Worm (Caenorhabditis elegans): ENCODE results near the gene gipc-2.

Gene gipc-2

DNA sequence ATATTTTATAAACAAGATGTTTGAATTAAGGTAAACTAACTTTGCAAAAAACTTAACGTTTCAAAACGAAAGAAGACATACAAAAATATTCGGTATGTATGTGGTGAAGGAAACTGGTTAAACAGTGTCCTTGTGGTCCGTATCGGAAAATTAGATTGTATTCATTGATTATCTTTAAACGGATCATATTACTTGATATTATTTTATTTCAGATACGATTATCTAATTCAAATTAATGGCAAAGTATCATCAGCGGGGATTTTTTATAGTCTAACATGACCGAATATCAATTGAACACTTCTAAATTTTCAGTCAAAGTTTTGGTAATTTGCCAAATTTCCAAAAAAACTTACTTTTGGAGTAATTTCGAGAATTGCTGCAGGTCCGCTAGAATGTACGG, 20.7 kb downstream of the gipc-2 start, which contains the start of gene C47E12.13:
C47E12.13 (minus strand) TSS at position 101 of the 400 bp plus-strand sequence.
- TF ChIP-seq him-1 (tag; optimal IDR thresholded peaks at IDR 0.05) (no peak), W03F9.2 (tag; optimal IDR thresholded peaks at IDR 0.05) (no peak), dao-5 (tag; optimal IDR thresholded peaks at IDR 0.05) (no peak)

DNA sequence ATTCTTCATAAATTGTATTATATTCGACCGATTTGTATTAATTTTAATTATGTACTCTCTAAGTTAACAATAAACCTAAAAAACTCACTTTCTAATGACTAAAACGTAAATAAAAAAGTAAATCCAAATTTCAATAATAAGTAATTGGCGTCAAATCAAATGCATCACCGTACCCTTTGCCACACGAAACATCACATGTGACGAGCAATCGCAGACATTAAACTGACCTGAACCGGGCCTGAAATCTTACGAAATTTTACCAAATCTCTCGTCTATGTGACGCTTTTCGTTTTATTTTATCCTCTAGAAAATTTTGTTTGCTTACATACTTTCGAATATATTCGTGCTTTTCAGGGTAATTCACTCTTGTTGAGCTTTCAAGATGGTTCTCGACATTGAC, 24.1 kb downstream of the gipc-2 start, which contains the start of the genes C47E12.2 and sars-1:
C47E12.2 (minus strand) TSS at position 131 of the 400 bp plus-strand sequence.
sars-1 (plus strand) TSS at position 355 of the 400 bp plus-strand sequence.
- TF ChIP-seq W03F9.2 (tag; optimal IDR thresholded peaks at IDR 0.05) (no peak), him-1 (tag; optimal IDR thresholded peaks at IDR 0.05) (no peak), dao-5 (tag; optimal IDR thresholded peaks at IDR 0.05) (no peak)

DNA sequence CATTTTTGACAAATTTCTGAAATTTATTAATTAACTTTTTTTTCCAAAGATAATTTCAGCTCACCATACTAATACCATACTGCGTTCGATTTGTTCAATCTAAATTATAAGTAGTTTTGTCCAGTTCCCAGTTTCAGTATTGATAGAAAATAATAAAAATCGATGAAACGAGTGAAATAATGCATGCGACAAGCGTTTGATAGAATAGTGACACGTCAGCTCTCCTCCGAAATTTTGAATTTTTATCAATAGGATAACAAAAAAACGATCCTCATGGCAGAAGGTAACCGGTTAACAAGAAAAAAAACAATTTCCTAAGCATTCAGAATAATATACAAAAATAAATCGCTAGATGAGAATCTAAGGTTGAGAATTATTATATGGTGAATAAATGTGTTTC, 25.7 kb downstream of the gipc-2 start, which contains the start of gene C47E12.3:
C47E12.3 (minus strand) TSS at position 101 of the 400 bp plus-strand sequence.
- no peak for TF ChIP-seq him-1 (tag; optimal IDR thresholded peaks at IDR 0.05)

- TF ChIP-seq him-1 (tag; optimal IDR thresholded peaks at IDR 0.05) (no peak), dao-5 (tag; optimal IDR thresholded peaks at IDR 0.05) (no peak), W03F9.2 (tag; optimal IDR thresholded peaks at IDR 0.05) (no peak)
These were observed 28.8 kb downstream of the gipc-2 start, which contains the start of gene pyp-1 for ce11 chrIV:9998487-9999218. Gene pyp-1 (minus strand): TSS chrIV:9998925.

DNA sequence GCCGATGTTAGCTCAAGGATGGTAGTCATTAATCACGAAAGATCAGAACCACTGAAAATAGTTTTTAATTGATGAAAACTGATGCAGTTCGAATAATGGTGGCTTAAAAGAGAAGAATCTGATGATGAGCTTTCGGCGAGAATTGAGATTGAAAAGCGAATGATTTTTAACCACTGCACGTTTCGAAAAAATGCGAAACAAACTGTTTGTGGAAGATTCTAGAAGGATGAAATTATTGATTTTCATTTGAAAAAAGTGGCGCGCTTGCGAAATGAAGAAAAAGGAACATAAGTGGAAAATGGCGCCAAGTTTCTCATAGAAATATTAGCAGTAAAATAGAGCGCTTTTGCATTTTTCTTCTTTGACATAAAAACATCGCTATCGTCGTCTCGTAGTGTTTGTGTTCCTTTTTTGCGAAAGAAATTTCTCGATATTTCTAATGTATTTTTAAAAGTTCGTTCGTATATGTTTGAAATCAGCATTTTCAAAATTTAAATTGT, 32.5 kb downstream of the gipc-2 start, which contains the start of gene uba-1:
uba-1 (minus strand) TSS at position 51 of the 500 bp plus-strand sequence.
- no peak for TF ChIP-seq dao-5 (tag; optimal IDR thresholded peaks at IDR 0.05)
- peak; percentile 34 for TF ChIP-seq W03F9.2 (tag; optimal IDR thresholded peaks at IDR 0.05)

DNA sequence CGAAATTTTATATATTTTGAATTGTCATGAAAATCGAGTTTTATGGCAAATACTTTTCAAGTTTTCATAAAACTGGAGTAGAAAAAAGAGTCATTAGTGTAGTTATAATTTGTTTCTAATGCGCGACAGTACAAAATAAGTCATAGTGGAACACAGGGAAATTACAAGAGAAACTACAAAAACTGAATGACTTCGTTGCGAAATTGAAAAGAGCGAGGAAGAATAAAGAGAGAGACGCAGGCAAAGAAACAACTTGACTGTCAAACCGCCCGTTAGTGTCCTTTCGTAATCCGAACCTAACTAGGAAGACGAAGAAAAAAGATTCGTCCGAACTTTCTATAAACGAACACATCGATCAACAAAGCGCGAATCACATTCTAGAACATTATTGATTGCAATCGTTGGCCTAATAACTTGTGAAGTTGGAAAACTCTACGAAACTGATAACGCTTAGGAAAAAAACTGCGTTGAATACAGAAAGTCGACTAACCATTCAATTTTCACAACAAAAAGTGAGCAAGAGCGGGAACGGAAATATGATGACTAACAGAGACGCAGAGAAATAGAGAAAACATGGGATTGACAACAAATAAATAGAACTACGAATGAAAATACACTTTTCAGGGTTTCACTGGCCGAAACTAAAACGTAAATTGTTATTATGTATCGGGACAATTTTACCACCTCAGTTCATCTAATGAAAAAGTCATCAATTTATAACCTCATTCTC, 33.9 kb downstream of the gipc-2 start:
- TF ChIP-seq him-1 (tag; optimal IDR thresholded peaks at IDR 0.05): no peak
- TF ChIP-seq W03F9.2 (tag; optimal IDR thresholded peaks at IDR 0.05): peak; percentile 50

DNA sequence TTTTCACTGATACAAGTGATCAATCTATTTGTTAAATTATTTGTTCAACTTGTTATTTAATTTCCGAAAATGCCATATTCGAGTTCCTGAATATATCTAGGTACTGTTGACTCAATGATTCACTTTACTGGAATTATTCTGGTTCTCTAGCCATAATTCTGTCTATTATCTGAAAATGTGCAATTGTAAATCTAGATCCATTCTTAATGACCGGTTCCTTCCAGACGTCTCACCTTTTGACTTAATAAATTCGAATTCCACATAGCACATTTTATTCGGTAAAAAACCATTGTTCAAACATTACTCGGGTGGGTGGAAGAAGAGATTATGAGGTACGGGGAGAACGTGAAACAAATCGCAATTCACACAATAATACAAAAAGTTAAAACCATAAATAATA, 38.0 kb downstream of the gipc-2 start:
- TF ChIP-seq dao-5 (tag; optimal IDR thresholded peaks at IDR 0.05): no peak
- TF ChIP-seq him-1 (tag; optimal IDR thresholded peaks at IDR 0.05): no peak
- no peak for TF ChIP-seq W03F9.2 (tag; optimal IDR thresholded peaks at IDR 0.05)

DNA sequence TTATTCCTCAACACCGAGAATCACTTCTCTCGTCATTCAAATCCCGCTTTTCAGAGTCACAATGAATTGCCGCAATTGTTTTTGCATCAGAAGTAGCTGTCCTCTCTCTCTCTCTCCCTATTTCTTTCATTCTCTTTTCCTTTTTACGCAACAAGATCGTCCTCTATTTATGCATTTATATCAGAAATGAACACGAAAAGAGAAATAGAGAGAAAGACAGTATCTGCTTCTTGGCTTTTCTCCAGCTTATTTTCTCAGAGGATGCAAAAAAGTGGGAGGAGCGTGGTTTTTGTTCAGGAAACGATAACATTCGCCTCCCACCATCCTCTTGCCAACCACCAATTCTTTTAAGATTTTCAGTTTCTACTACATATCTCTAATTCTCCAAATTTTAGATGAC, 44.6 kb downstream of the gipc-2 start, which contains the start of gene mam-2:
mam-2 (plus strand) TSS at position 301 of the 400 bp plus-strand sequence.
- TF ChIP-seq W03F9.2 (tag; optimal IDR thresholded peaks at IDR 0.05): no peak
- TF ChIP-seq dao-5 (tag; optimal IDR thresholded peaks at IDR 0.05): no peak
- TF ChIP-seq him-1 (tag; optimal IDR thresholded peaks at IDR 0.05): no peak

DNA sequence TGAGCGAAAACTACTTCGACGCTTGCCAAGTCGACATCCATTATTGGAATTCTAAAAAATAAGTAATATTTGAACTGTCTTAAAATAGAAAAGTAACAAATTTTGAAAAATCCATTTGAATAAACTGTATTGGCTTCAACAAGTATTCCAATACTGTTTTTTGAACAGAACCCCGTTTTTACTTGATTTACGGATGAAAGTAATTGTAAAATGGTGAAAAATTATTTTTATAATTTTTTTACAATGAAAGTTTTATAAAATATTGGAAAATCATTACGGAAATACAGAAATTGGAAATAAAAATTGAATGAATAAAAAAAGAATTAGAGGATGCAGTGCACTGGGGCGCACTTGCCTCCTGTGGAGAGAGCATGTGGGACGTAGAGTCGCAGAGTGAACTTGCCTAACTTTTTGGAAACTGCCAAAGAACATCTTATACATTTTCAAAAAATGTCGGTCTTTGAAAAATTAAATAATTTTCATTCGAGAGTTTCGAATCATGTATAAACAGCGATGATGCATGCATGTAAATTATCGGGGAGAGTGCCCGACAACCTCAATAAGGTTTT, 45.2 kb downstream of the gipc-2 start, which contains the start of gene rrp-1:
rrp-1 (minus strand) TSS at position 51 of the 569 bp plus-strand sequence.
- TF ChIP-seq him-1 (tag; optimal IDR thresholded peaks at IDR 0.05) (no peak), dao-5 (tag; optimal IDR thresholded peaks at IDR 0.05) (no peak), W03F9.2 (tag; optimal IDR thresholded peaks at IDR 0.05) (no peak)

DNA sequence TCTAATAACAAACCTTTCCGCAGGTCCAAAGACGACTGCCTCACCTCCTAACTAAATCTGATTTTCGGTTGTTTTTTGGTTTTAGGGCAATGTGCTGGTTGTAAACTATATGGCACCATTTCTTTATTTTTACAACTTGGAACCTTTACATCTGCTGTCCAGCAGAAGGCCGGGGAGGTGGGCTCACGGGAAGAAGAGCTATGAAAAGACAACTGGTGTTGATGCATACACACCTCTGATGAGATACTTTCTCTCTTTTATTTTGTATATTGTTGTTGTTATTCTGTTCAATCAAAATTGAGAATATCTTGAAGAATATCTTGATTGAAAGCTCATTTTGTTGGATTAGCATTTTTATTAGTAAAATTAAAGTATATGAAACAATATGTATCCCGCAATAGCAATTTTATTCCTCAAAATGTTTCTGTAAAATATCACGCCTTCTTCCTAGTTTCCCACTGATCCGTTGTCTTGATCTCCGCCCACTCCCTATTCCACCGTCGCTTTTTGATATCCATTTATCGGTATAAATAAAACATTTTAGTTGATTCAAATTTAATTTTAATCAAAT, 49.8 kb downstream of the gipc-2 start, which contains the start of gene dhp-2:
dhp-2 (plus strand) TSS at position 521 of the 571 bp plus-strand sequence.
- TF ChIP-seq dao-5 (tag; optimal IDR thresholded peaks at IDR 0.05) (no peak), W03F9.2 (tag; optimal IDR thresholded peaks at IDR 0.05) (no peak), him-1 (tag; optimal IDR thresholded peaks at IDR 0.05) (no peak)

Measured in whole organism, L4/young adult.